Worm (Caenorhabditis elegans) whole organism, midembryonic: Measurements from ENCODE around the gene hlh-30.

Source experiments
- T22C8.4 ChIP-seq: fragments of 200-800 bp; sonication (Bioruptor generic); IDR thresholded peaks from 2 replicates; pipeline ENCODE4 v1.3.6; 2022; ENCODE audit warnings: missing genetic modification characterization, missing compliant biosample characterization
- cog-1 ChIP-seq: sonication (generic microtip); optimal IDR thresholded peaks from 2 replicates; lab custom pipeline; 2016; ENCODE audit warnings: missing genetic modification characterization, missing compliant biosample characterization
- flt-1 ChIP-seq: fragments of 200-800 bp; sonication (Bioruptor generic); IDR thresholded peaks from 2 replicates; pipeline ENCODE4 v1.3.6; 2022; ENCODE audit warnings: missing genetic modification characterization, missing compliant biosample characterization
- klf-2 ChIP-seq: fragments of 200-800 bp; sonication (Bioruptor generic); conservative IDR thresholded peaks from 2 replicates; pipeline ENCODE4 v1.3.6; 2022; ENCODE audit warnings: missing genetic modification reagents, missing genetic modification characterization, missing compliant biosample characterization
- med-1 ChIP-seq: sonication (generic microtip); optimal IDR thresholded peaks from 2 replicates; lab custom pipeline; 2017; ENCODE audit warnings: missing genetic modification characterization, mild to moderate bottlenecking, missing compliant biosample characterization, antibody characterized with exemption, missing genetic modification reagents; ENCODE audit not compliant: insufficient read depth
- ref-1 ChIP-seq: fragments of 200-800 bp; sonication (Bioruptor generic); conservative IDR thresholded peaks from 2 replicates; pipeline ENCODE4 v1.3.6; 2022; ENCODE audit warnings: missing genetic modification reagents, missing genetic modification characterization, missing compliant biosample characterization
- tab-1 ChIP-seq: fragments of 200-800 bp; sonication (Bioruptor generic); IDR thresholded peaks from 2 replicates; pipeline ENCODE4 v1.3.6; 2022; ENCODE audit warnings: missing genetic modification characterization, missing compliant biosample characterization
- ztf-23 ChIP-seq: fragments of 200-800 bp; sonication (Bioruptor generic); IDR thresholded peaks from 2 replicates; pipeline ENCODE4 v1.3.6; 2022; ENCODE audit warnings: missing genetic modification reagents, missing genetic modification characterization, missing compliant biosample characterization
- ztf-29 ChIP-seq: fragments of 200-800 bp; sonication (Bioruptor generic); IDR thresholded peaks from 2 replicates; pipeline ENCODE4 v1.3.6; 2022; ENCODE audit warnings: missing genetic modification reagents, missing genetic modification characterization, missing compliant biosample characterization

hlh-30 gene

ce11 chrIV:4042274-4042673, 7.5 kb upstream of the hlh-30 start, which contains the start of gene cdc-73:
TSS of gene cdc-73 (plus strand) at chrIV:4042575.
- TF ChIP-seq ztf-29 (GFP tag; lab: Robert Waterston, UW) (no peak), ref-1 (no peak), klf-2 (GFP tag; lab: Robert Waterston, UW) (no peak), ztf-23 (GFP tag; lab: Robert Waterston, UW) (peak; percentile 60; the same call in 1 of the 2 replicates)

DNA sequence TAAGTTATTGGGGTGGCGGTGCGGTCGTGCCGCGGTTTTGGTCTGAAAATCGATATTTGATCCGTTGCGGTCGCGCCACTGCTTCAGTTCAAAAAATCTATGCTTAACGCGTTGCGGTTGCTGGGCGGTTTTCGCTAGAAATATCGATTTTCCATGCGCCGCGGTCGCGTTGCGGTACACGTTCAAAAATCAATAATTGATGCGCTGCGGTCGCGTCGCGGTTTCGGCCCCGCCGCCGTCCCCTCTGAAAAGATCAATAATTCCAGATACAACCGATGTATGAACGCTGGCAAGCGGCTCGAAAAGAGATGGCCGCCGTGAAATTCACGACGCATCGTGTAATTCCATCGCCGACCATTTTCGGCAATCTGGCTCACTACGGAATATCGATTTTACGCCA, 6.3 kb upstream of the hlh-30 start:
- no peak for TF ChIP-seq klf-2 (GFP tag; lab: Robert Waterston, UW)
- TF ChIP-seq cog-1 (tag; lab: Kevin White, UChicago), result no peak
- no peak for TF ChIP-seq flt-1 (GFP tag; lab: Robert Waterston, UW)
- no peak for TF ChIP-seq med-1 (GFP tag; lab: Kevin White, UChicago)

DNA sequence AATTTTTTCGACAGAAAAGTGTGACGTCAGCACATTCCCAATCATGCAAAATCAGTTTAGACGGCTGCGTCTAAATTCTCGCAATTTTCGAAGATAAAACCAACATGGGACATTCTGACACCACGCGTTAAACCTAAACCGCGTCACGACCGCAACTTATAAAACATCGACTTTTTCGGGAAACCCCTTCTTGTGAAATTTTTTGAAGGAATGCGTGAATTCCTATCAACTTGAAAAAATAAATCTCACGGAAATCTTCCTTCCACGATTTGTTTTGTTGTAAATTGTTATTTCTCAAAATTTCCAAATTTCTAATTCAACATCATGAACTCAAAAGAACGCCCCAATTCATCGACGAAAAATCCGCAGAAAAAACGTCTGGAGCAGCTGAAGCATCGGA, 5.2 kb upstream of the hlh-30 start, which contains the start of gene F35F11.2:
Gene F35F11.2 (plus strand): TSS at position 301 of the 400 bp plus-strand sequence.
- TF ChIP-seq ztf-29 (GFP tag; lab: Robert Waterston, UW), result no peak
- no peak for TF ChIP-seq T22C8.4
- TF ChIP-seq med-1 (GFP tag; lab: Kevin White, UChicago), result no peak
- no peak for TF ChIP-seq ref-1
- TF ChIP-seq ztf-23 (GFP tag; lab: Robert Waterston, UW), result no peak
- TF ChIP-seq klf-2 (GFP tag; lab: Robert Waterston, UW), result no peak

DNA sequence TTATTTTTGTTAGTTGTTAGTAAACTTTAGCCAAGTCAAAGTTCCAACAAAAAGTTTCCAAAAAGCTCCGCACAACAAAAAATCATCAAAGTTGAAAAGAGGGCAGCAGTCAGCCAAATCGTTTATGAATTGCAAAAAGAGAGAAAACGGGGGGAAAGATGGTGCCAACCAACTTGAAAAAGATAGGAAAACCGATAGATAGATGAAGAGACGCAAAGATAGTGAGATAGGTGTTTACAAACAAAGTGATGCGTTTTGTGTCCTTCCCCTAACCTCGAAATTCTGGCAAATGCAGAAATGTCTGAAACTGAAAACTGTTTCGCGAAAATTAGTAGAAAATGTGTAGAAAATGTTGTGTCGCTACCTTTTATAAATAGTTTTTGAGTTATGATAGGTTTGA, 1.3 kb downstream of the hlh-30 start:
- no peak for TF ChIP-seq ref-1
- TF ChIP-seq med-1 (GFP tag; lab: Kevin White, UChicago), result no peak
- TF ChIP-seq flt-1 (GFP tag; lab: Robert Waterston, UW), result no peak
- TF ChIP-seq ztf-29 (GFP tag; lab: Robert Waterston, UW), result no peak
- TF ChIP-seq T22C8.4, result no peak
- no peak for TF ChIP-seq tab-1 (GFP tag; lab: Robert Waterston, UW)
- no peak for TF ChIP-seq ztf-23 (GFP tag; lab: Robert Waterston, UW)
- no peak for TF ChIP-seq klf-2 (GFP tag; lab: Robert Waterston, UW)
- TF ChIP-seq cog-1 (tag; lab: Kevin White, UChicago), result no peak

ce11 chrIV:4032350-4032749, 2.4 kb downstream of the hlh-30 start:
- TF ChIP-seq ref-1, result no peak
- no peak for TF ChIP-seq cog-1 (tag; lab: Kevin White, UChicago)

ce11 chrIV:4030917-4031599, 3.7 kb downstream of the hlh-30 start:
- TF ChIP-seq cog-1 (tag; lab: Kevin White, UChicago) (no peak), flt-1 (GFP tag; lab: Robert Waterston, UW) (no peak), tab-1 (GFP tag; lab: Robert Waterston, UW) (no peak), T22C8.4 (no peak), med-1 (GFP tag; lab: Kevin White, UChicago) (no peak), ztf-29 (GFP tag; lab: Robert Waterston, UW) (no peak), klf-2 (GFP tag; lab: Robert Waterston, UW) (no peak), ref-1 (no peak), ztf-23 (GFP tag; lab: Robert Waterston, UW) (no peak)

DNA sequence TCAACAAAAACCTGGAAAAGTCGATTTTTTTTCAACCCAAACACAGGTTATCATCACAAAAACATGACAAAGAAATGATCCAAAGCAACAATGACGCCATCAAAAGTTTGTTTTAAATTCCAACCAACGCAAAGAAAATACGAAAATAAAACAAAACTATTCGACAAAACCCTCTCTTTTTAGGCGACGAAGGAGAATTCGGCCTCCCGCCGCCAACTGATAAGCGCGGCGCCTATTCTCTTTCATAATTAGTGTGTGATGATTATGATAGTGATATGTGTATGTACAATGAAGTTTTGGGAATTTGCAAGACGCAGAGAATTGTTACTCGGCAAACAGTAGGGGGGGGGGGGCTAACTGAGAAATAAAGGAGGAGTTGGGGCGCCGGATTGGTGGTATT, 5.5 kb downstream of the hlh-30 start:
- TF ChIP-seq ref-1 (no peak), cog-1 (tag; lab: Kevin White, UChicago) (no peak), T22C8.4 (no peak), ztf-29 (GFP tag; lab: Robert Waterston, UW) (no peak), klf-2 (GFP tag; lab: Robert Waterston, UW) (no peak), med-1 (GFP tag; lab: Kevin White, UChicago) (no peak), flt-1 (GFP tag; lab: Robert Waterston, UW) (no peak), tab-1 (GFP tag; lab: Robert Waterston, UW) (no peak), ztf-23 (GFP tag; lab: Robert Waterston, UW) (no peak)

DNA sequence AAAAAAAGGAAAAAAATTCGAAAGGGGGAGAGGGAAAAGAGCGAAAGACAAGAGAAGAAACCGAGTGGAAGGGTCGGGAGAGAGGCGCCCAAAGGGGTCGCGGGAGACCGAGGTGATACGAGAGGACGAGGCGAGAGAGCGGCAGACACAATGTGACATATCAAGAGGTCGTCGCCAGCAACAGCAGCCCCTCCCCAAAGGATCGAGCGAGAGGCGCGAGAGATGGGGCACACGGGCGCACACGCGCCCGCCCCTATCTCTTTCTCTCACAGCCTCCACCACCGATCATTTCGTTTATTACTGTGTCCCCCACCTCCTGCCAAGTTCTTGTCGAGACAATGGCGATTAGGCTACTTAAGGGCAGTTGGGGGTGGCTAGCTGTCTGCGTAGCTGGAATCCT, 6.6 kb downstream of the hlh-30 start:
- 0 out of 2 replicates have a peak, but pooled peaks have one; percentile 45 for TF ChIP-seq klf-2 (GFP tag; lab: Robert Waterston, UW)
- TF ChIP-seq flt-1 (GFP tag; lab: Robert Waterston, UW), result peak; percentile 61; the same call in 1 of the 2 replicates
- TF ChIP-seq T22C8.4, result no peak

ce11 chrIV:4027106-4027888, 7.5 kb downstream of the hlh-30 start:
- TF ChIP-seq cog-1 (tag; lab: Kevin White, UChicago) (no peak), T22C8.4 (no peak), tab-1 (GFP tag; lab: Robert Waterston, UW) (no peak), flt-1 (GFP tag; lab: Robert Waterston, UW) (no peak), ztf-29 (GFP tag; lab: Robert Waterston, UW) (no peak), ref-1 (no peak), klf-2 (GFP tag; lab: Robert Waterston, UW) (no peak), ztf-23 (GFP tag; lab: Robert Waterston, UW) (no peak), med-1 (GFP tag; lab: Kevin White, UChicago) (no peak)

DNA sequence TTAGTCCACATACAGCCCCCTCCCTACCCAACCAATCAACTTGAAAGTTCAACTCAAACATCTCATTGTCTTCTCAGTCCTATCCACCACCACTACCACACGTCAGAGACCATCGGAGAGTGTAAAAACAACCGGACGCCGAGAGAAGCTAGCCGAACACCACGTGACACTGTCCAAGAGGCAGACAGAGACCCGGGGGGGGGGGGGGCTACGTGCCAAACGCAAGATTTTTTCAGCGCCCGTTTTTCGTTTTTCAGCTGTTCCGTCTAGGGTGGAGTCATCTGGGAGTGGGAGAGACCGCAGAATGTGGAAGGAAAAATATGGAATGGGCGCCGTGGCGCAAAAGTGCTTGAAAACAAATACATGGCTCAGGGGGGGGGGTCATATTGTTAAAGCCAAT, 8.8 kb downstream of the hlh-30 start:
- TF ChIP-seq ztf-23 (GFP tag; lab: Robert Waterston, UW), result no peak
- no peak for TF ChIP-seq flt-1 (GFP tag; lab: Robert Waterston, UW)
- TF ChIP-seq ref-1, result no peak
- TF ChIP-seq med-1 (GFP tag; lab: Kevin White, UChicago), result no peak
- no peak for TF ChIP-seq tab-1 (GFP tag; lab: Robert Waterston, UW)
- TF ChIP-seq klf-2 (GFP tag; lab: Robert Waterston, UW), result no peak
- no peak for TF ChIP-seq T22C8.4
- no peak for TF ChIP-seq ztf-29 (GFP tag; lab: Robert Waterston, UW)
- no peak for TF ChIP-seq cog-1 (tag; lab: Kevin White, UChicago)
